Fruit fly (Drosophila melanogaster) whole organism, embryonic: Measurements from ENCODE around the gene Kah.

Experiments used
- CG11723 ChIP-seq: fragments of 200-800 bp; sonication (Bioruptor generic); optimal IDR thresholded peaks from 2 replicates; lab custom pipeline; 2017; ENCODE audit warnings: missing biosample characterization, mild to moderate bottlenecking, missing genetic modification characterization
- CG12219 ChIP-seq: fragments of 200-800 bp; sonication (Bioruptor generic); optimal IDR thresholded peaks from 3 replicates; lab custom pipeline; 2018; ENCODE audit warnings: missing biosample characterization, mild to moderate bottlenecking, missing genetic modification characterization
- CG13775 ChIP-seq: fragments of 200-800 bp; sonication (Bioruptor generic); optimal IDR thresholded peaks from 3 replicates; lab custom pipeline; 2017; ENCODE audit warnings: missing biosample characterization, mild to moderate bottlenecking, missing genetic modification characterization
- CG14965 ChIP-seq: fragments of 200-800 bp; sonication (Bioruptor generic); optimal IDR thresholded peaks from 2 replicates; lab custom pipeline; 2016; ENCODE audit warnings: missing biosample characterization, missing genetic modification characterization, borderline replicate concordance
- CG15479 ChIP-seq: fragments of 200-800 bp; sonication (Bioruptor generic); optimal IDR thresholded peaks from 3 replicates; lab custom pipeline; 2019; ENCODE audit warnings: missing biosample characterization, mild to moderate bottlenecking, missing genetic modification characterization, moderate library complexity
- CG16813 ChIP-seq: fragments of 200-800 bp; sonication (Bioruptor generic); IDR thresholded peaks from 3 replicates; pipeline ENCODE4 v1.3.6; 2022; ENCODE audit warnings: missing biosample characterization, missing genetic modification characterization; ENCODE audit not compliant: partially characterized antibody
- CG17359 ChIP-seq: fragments of 200-800 bp; sonication (Bioruptor generic); optimal IDR thresholded peaks from 3 replicates; lab custom pipeline; 2018; ENCODE audit warnings: missing biosample characterization, mild to moderate bottlenecking, missing genetic modification characterization, moderate library complexity
- CG2889 ChIP-seq: fragments of 200-800 bp; sonication (Bioruptor generic); IDR thresholded peaks from 3 replicates; pipeline ENCODE4 v1.3.6; 2022; ENCODE audit warnings: missing biosample characterization, missing genetic modification characterization
- CG30403 ChIP-seq: fragments of 200-800 bp; sonication (Bioruptor generic); optimal IDR thresholded peaks from 3 replicates; lab custom pipeline; 2016; ENCODE audit warnings: missing biosample characterization, missing genetic modification characterization
- CG32532 ChIP-seq: fragments of 200-800 bp; sonication (Bioruptor generic); IDR thresholded peaks from 2 replicates; pipeline ENCODE4 v1.3.6; 2022; ENCODE audit warnings: missing biosample characterization, missing genetic modification characterization
- CG3995 ChIP-seq: fragments of 200-800 bp; sonication (Bioruptor generic); optimal IDR thresholded peaks from 3 replicates; lab custom pipeline; 2016; ENCODE audit warnings: missing biosample characterization, missing genetic modification characterization
- CG42726 ChIP-seq: fragments of 200-800 bp; sonication (Bioruptor generic); IDR thresholded peaks from 2 replicates; pipeline ENCODE4 v1.3.6; 2022; ENCODE audit warnings: missing biosample characterization, missing genetic modification characterization; ENCODE audit not compliant: partially characterized antibody
- CG4404 ChIP-seq: fragments of 200-800 bp; sonication (Bioruptor generic); IDR thresholded peaks from 2 replicates; pipeline ENCODE4 v1.3.6; 2022; ENCODE audit warnings: missing biosample characterization, missing genetic modification characterization
- CG7963 ChIP-seq: fragments of 200-800 bp; sonication (Bioruptor generic); IDR thresholded peaks from 3 replicates; pipeline ENCODE4 v1.3.6; 2022; ENCODE audit warnings: missing biosample characterization, missing genetic modification characterization; ENCODE audit not compliant: partially characterized antibody
- CG9727 ChIP-seq: fragments of 200-800 bp; sonication (Bioruptor generic); optimal IDR thresholded peaks from 3 replicates; lab custom pipeline; 2017; ENCODE audit warnings: missing biosample characterization, mild to moderate bottlenecking, missing genetic modification characterization
- D19B ChIP-seq: fragments of 200-800 bp; sonication (Bioruptor generic); optimal IDR thresholded peaks from 2 replicates; lab custom pipeline; 2017; ENCODE audit warnings: missing biosample characterization, mild to moderate bottlenecking, missing genetic modification characterization
- Dp ChIP-seq: fragments of 200-800 bp; sonication (Bioruptor generic); optimal IDR thresholded peaks from 2 replicates; lab custom pipeline; 2018; ENCODE audit warnings: missing biosample characterization, mild to moderate bottlenecking, missing genetic modification characterization, moderate library complexity
- E2f2 ChIP-seq: fragments of 200-800 bp; sonication (Bioruptor generic); IDR thresholded peaks from 2 replicates; pipeline ENCODE4 v1.3.6; 2022; ENCODE audit warnings: missing biosample characterization, missing genetic modification characterization
- Eip74EF ChIP-seq, 2 experiments: fragments of 200-800 bp in 1 of 2; fragments of >200 bp in 1 of 2; sonication (Bioruptor generic) in 1 of 2; optimal IDR thresholded peaks; 2 replicates each; lab custom pipeline; 2017 to 2019; ENCODE audit warnings: missing biosample characterization in 2 of 2, missing genetic modification characterization in 2 of 2, mild to moderate bottlenecking in 1 of 2, moderate library complexity in 1 of 2
- GATAe ChIP-seq: fragments of 200-800 bp; sonication (Bioruptor generic); conservative IDR thresholded peaks from 2 replicates; pipeline ENCODE4 v1.3.6; 2022; ENCODE audit warnings: missing biosample characterization, missing genetic modification characterization
- H2.0 ChIP-seq: fragments of 200-800 bp; sonication (Bioruptor generic); IDR thresholded peaks from 2 replicates; pipeline ENCODE4 v1.3.6; 2022; ENCODE audit warnings: missing biosample characterization, missing genetic modification characterization
- Hand ChIP-seq: fragments of 200-800 bp; sonication (Bioruptor generic); optimal IDR thresholded peaks from 2 replicates; lab custom pipeline; 2017; ENCODE audit warnings: mild to moderate bottlenecking, missing biosample characterization, missing genetic modification reagents, missing genetic modification characterization
- HmgZ ChIP-seq: fragments of 200-800 bp; sonication (Bioruptor generic); optimal IDR thresholded peaks from 2 replicates; lab custom pipeline; 2018; ENCODE audit warnings: missing biosample characterization, mild to moderate bottlenecking, missing genetic modification characterization
- MBD-R2 ChIP-seq: fragments of 200-800 bp; sonication (Bioruptor generic); IDR thresholded peaks from 2 replicates; pipeline ENCODE4 v1.3.6; 2022; ENCODE audit warnings: missing biosample characterization, missing genetic modification characterization
- Mad ChIP-seq: fragments of 200-800 bp; sonication (Bioruptor generic); optimal IDR thresholded peaks from 2 replicates; lab custom pipeline; 2016; ENCODE audit warnings: missing biosample characterization, missing genetic modification characterization
- Poxn ChIP-seq: fragments of 200-800 bp; sonication (Bioruptor generic); IDR thresholded peaks from 2 replicates; pipeline ENCODE4 v1.3.6; 2022; ENCODE audit warnings: missing biosample characterization, missing genetic modification characterization
- Scr ChIP-seq: fragments of 200-800 bp; sonication (Bioruptor generic); IDR thresholded peaks from 2 replicates; pipeline ENCODE4 v1.3.6; 2022; ENCODE audit warnings: missing biosample characterization, missing genetic modification characterization; ENCODE audit not compliant: partially characterized antibody
- YL-1 ChIP-seq: fragments of 200-800 bp; sonication (Bioruptor generic); optimal IDR thresholded peaks from 3 replicates; lab custom pipeline; 2017; ENCODE audit warnings: missing biosample characterization, mild to moderate bottlenecking, missing genetic modification characterization
- ara ChIP-seq: fragments of 200-800 bp; sonication (Bioruptor generic); IDR thresholded peaks from 2 replicates; pipeline ENCODE4 v1.3.6; 2022; ENCODE audit warnings: missing biosample characterization, missing genetic modification characterization
- bowl ChIP-seq: fragments of 200-800 bp; sonication (Bioruptor generic); IDR thresholded peaks from 2 replicates; pipeline ENCODE4 v1.3.6; 2022; ENCODE audit warnings: missing biosample characterization, missing genetic modification characterization
- btn ChIP-seq: fragments of 200-800 bp; sonication (Bioruptor generic); optimal IDR thresholded peaks from 2 replicates; lab custom pipeline; 2016; ENCODE audit warnings: missing biosample characterization, missing genetic modification characterization
- dm ChIP-seq: fragments of 200-800 bp; sonication (Bioruptor generic); optimal IDR thresholded peaks from 3 replicates; lab custom pipeline; 2016; ENCODE audit warnings: missing biosample characterization, missing genetic modification characterization
- en ChIP-seq: fragments of 200-800 bp; sonication (Bioruptor generic); optimal IDR thresholded peaks from 2 replicates; lab custom pipeline; 2016; ENCODE audit warnings: missing biosample characterization, missing genetic modification characterization
- gcm ChIP-seq: fragments of 200-800 bp; sonication (Bioruptor generic); optimal IDR thresholded peaks from 2 replicates; lab custom pipeline; 2019; ENCODE audit warnings: missing biosample characterization, mild to moderate bottlenecking, missing genetic modification characterization, moderate library complexity
- hkb ChIP-seq, 2 experiments: fragments of 200-800 bp in 1 of 2; fragments of >200 bp in 1 of 2; sonication (Bioruptor generic) in 1 of 2; IDR thresholded peaks in 1 of 2; optimal IDR thresholded peaks in 1 of 2; 2 replicates each; pipeline versions ENCODE4 v1.3.6 to Lab custom; 2017 to 2022; ENCODE audit warnings: missing biosample characterization in 1 of 2, missing genetic modification characterization in 1 of 2
- knrl ChIP-seq: fragments of 200-800 bp; sonication (Bioruptor generic); IDR thresholded peaks from 3 replicates; pipeline ENCODE4 v1.3.6; 2022; ENCODE audit warnings: missing biosample characterization, missing genetic modification characterization; ENCODE audit not compliant: partially characterized antibody
- mld ChIP-seq: fragments of 200-800 bp; sonication (Bioruptor generic); IDR thresholded peaks from 3 replicates; pipeline ENCODE4 v1.3.6; 2022; ENCODE audit warnings: missing biosample characterization, missing genetic modification characterization; ENCODE audit not compliant: partially characterized antibody
- org-1 ChIP-seq: fragments of 200-800 bp; sonication (Bioruptor generic); optimal IDR thresholded peaks from 2 replicates; lab custom pipeline; 2017; ENCODE audit warnings: missing biosample characterization, missing genetic modification characterization
- pan ChIP-seq, 4 experiments: fragments of >200 bp in 3 of 4; fragments of 200-800 bp in 1 of 4; sonication (Bioruptor generic) in 1 of 4; optimal IDR thresholded peaks in 3 of 4; IDR thresholded peaks in 1 of 4; 2 replicates each; pipeline versions ENCODE4 v1.3.6 to Lab custom; 2017 to 2022; ENCODE audit warnings: missing biosample characterization in 2 of 4, missing genetic modification characterization in 2 of 4, mixed read lengths in 1 of 4
- pb ChIP-seq: fragments of 200-800 bp; sonication (Bioruptor generic); optimal IDR thresholded peaks from 3 replicates; lab custom pipeline; 2016; ENCODE audit warnings: missing biosample characterization, missing genetic modification characterization
- pum ChIP-seq: fragments of 200-800 bp; sonication (Bioruptor generic); optimal IDR thresholded peaks from 2 replicates; lab custom pipeline; 2016; ENCODE audit warnings: missing biosample characterization, missing genetic modification characterization
- sd ChIP-seq: fragments of 200-800 bp; sonication (Bioruptor generic); optimal IDR thresholded peaks from 3 replicates; lab custom pipeline; 2018; ENCODE audit warnings: missing biosample characterization, mild to moderate bottlenecking, missing genetic modification characterization, moderate library complexity
- sim ChIP-seq: fragments of 200-800 bp; sonication (Bioruptor generic); IDR thresholded peaks from 2 replicates; pipeline ENCODE4 v1.3.6; 2022; ENCODE audit warnings: missing biosample characterization, missing genetic modification characterization
- tap ChIP-seq: fragments of 200-800 bp; optimal IDR thresholded peaks from 3 replicates; lab custom pipeline; 2019; ENCODE audit warnings: missing biosample characterization, mild to moderate bottlenecking, missing genetic modification characterization, moderate library complexity
- tna ChIP-seq: fragments of 200-800 bp; sonication (Bioruptor generic); IDR thresholded peaks from 2 replicates; pipeline ENCODE4 v1.3.6; 2022; ENCODE audit warnings: missing biosample characterization, missing genetic modification characterization; ENCODE audit not compliant: partially characterized antibody
- trh ChIP-seq: fragments of 200-800 bp; sonication (Bioruptor generic); optimal IDR thresholded peaks from 2 replicates; lab custom pipeline; 2016; ENCODE audit warnings: missing biosample characterization, missing genetic modification characterization
- ttk ChIP-seq: fragments of 200-800 bp; sonication (Bioruptor generic); IDR thresholded peaks from 2 replicates; pipeline ENCODE4 v2.1.2; 2022; ENCODE audit warnings: missing biosample characterization, missing genetic modification characterization
- unpg ChIP-seq: fragments of 200-800 bp; sonication (Bioruptor generic); optimal IDR thresholded peaks from 3 replicates; lab custom pipeline; 2018; ENCODE audit warnings: missing biosample characterization, mild to moderate bottlenecking, missing genetic modification characterization, moderate library complexity

Kah gene

dm6 chr3L:615425-616046 lies 26.5 kb upstream of the Kah start (continued):
- TF ChIP-seq dm = peak; percentile 57
- no peak for TF ChIP-seq CG15479 (GFP tag; lab: Kevin White, UChicago)
- peak; percentile 77 for TF ChIP-seq CG9727 (GFP tag; lab: Kevin White, UChicago)
- peak; percentile 94 for TF ChIP-seq CG17359
- peak; percentile 26; the same call in 1 of the 2 replicates for TF ChIP-seq MBD-R2 (GFP tag; lab: Robert Waterston, UW)
- peak; percentile 75 for TF ChIP-seq GATAe
- TF ChIP-seq H2.0 = peak; percentile 85
- TF ChIP-seq CG14965 = peak; percentile 45
- TF ChIP-seq Dp (GFP tag; lab: Kevin White, UChicago) = no peak
- TF ChIP-seq tna (GFP tag; lab: Robert Waterston, UW) = no peak
- TF ChIP-seq en (GFP tag; lab: Kevin White, UChicago) = peak; percentile 76
- TF ChIP-seq knrl = no peak
- peak; percentile 71 for TF ChIP-seq CG13775 (GFP tag; lab: Kevin White, UChicago)
- TF ChIP-seq E2f2 = peak; percentile 72
- TF ChIP-seq Poxn (GFP tag; lab: Robert Waterston, UW) = no peak
- peak; percentile 60 for TF ChIP-seq D19B
- TF ChIP-seq Mad (GFP tag; lab: Kevin White, UChicago) = peak; percentile 71
- peak; percentile 75; the same call in 2 of the 3 replicates for TF ChIP-seq CG2889 (GFP tag; lab: Robert Waterston, UW)
- TF ChIP-seq CG12219 (GFP tag; lab: Kevin White, UChicago) = peak; percentile 80
- peak in 1 of 2 experiments; percentile 77 for TF ChIP-seq Eip74EF (GFP tag; optimal IDR thresholded peaks at IDR 0.05; lab: Kevin White, UChicago)
- peak; percentile 89 for TF ChIP-seq gcm (GFP tag; lab: Kevin White, UChicago)
- TF ChIP-seq pum (GFP tag; lab: Kevin White, UChicago) = peak; percentile 80
- TF ChIP-seq bowl (GFP tag; lab: Robert Waterston, UW) = peak; percentile 77
- TF ChIP-seq btn = peak; percentile 83
- TF ChIP-seq trh (GFP tag; lab: Kevin White, UChicago) = peak; percentile 77
- peak; percentile 74 for TF ChIP-seq CG4404 (GFP tag; lab: Robert Waterston, UW)
- no peak for TF ChIP-seq mld
- peak; percentile 93 for TF ChIP-seq unpg (GFP tag; lab: Kevin White, UChicago)
- no peak for TF ChIP-seq Scr (GFP tag; lab: Robert Waterston, UW)
- no peak for TF ChIP-seq CG16813 (GFP tag; lab: Robert Waterston, UW)
- TF ChIP-seq ara (GFP tag; lab: Robert Waterston, UW) = peak; percentile 80
- peak; percentile 73; the same call in 1 of the 2 replicates for TF ChIP-seq CG32532
- peak; percentile 69 for TF ChIP-seq HmgZ
- TF ChIP-seq CG7963 = no peak
- TF ChIP-seq CG3995 (GFP tag; lab: Kevin White, UChicago) = peak; percentile 26
- peak; percentile 68 for TF ChIP-seq pb (GFP tag; lab: Kevin White, UChicago)
- TF ChIP-seq pan (optimal IDR thresholded peaks at IDR 0.05; lab: Kevin White, UChicago) = no peak
- TF ChIP-seq pan (GFP tag; optimal IDR thresholded peaks at IDR 0.05 in 1 of 2, IDR thresholded peaks at IDR 0.05 in 1 of 2) = peak in 1 of 2 experiments; percentile 94
- TF ChIP-seq tap = peak; percentile 89
- no peak for TF ChIP-seq hkb (optimal IDR thresholded peaks at IDR 0.05; lab: Kevin White, UChicago)
- peak; percentile 92 for TF ChIP-seq hkb (GFP tag; IDR thresholded peaks at IDR 0.05; lab: Robert Waterston, UW)
- TF ChIP-seq Hand = no peak
- peak; percentile 81 for TF ChIP-seq CG11723 (GFP tag; lab: Kevin White, UChicago)
- TF ChIP-seq CG42726 (GFP tag; lab: Robert Waterston, UW) = no peak
- TF ChIP-seq YL-1 (GFP tag; lab: Kevin White, UChicago) = no peak
- TF ChIP-seq sim (GFP tag; lab: Robert Waterston, UW) = peak; percentile 87
- TF ChIP-seq ttk (GFP tag; lab: Robert Waterston, UW) = peak; percentile 92
- TF ChIP-seq CG30403 = peak; percentile 93
- peak; percentile 71 for TF ChIP-seq sd (tag; lab: Kevin White, UChicago)
- peak; percentile 78 for TF ChIP-seq org-1 (GFP tag; lab: Kevin White, UChicago)
